Worm (Caenorhabditis elegans): Measurements from ENCODE around the gene ZK105.14.

Gene ZK105.14

ce11 chrV:7739949-7740348 lies 18.1 kb upstream of the ZK105.14 start:
- TF ChIP-seq nhr-21 (tag; optimal IDR thresholded peaks at IDR 0.05), result no peak
- no peak for TF ChIP-seq nhr-23 (tag; optimal IDR thresholded peaks at IDR 0.05)
- no peak for TF ChIP-seq mbf-1 (tag; optimal IDR thresholded peaks at IDR 0.05)
- TF ChIP-seq sma-9 (GFP tag; optimal IDR thresholded peaks at IDR 0.05), result no peak
- no peak for TF ChIP-seq sma-9 (tag; optimal IDR thresholded peaks at IDR 0.05)

DNA sequence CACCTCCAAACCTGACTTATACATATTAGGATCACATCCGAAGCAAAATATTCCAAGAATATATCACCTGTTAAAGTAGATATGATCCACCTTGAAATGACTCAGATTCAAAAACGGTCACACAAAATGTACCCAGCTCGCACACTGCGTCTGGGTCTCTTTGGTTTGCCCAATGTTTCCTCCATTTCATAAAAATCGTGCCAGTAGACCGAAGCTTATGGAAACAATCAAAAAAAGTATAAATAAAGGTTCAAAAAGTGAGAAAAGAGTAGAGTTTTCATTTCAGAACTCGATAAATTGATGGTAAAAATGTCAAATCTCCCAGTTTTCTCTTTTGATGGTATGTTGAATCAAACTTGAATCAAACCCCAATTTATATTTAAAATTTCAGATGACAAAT lies 15.9 kb upstream of the ZK105.14 start, which contains the start of gene srr-9:
Gene srr-9 (plus strand): TSS at position 301 of the 400 bp plus-strand sequence.
- TF ChIP-seq ztf-4 (tag; optimal IDR thresholded peaks at IDR 0.05) (no peak), nhr-25 (tag; optimal IDR thresholded peaks at IDR 0.05) (no peak), ceh-82 (tag; optimal IDR thresholded peaks at IDR 0.05) (no peak), ztf-11 (tag; optimal IDR thresholded peaks at IDR 0.05) (no peak), zag-1 (tag; optimal IDR thresholded peaks at IDR 0.05) (no peak), ceh-16 (tag; optimal IDR thresholded peaks at IDR 0.05) (no peak), sem-4 (tag; optimal IDR thresholded peaks at IDR 0.05) (no peak), nhr-11 (tag; optimal IDR thresholded peaks at IDR 0.05) (no peak), peb-1 (tag; optimal IDR thresholded peaks at IDR 0.05) (no peak)

DNA sequence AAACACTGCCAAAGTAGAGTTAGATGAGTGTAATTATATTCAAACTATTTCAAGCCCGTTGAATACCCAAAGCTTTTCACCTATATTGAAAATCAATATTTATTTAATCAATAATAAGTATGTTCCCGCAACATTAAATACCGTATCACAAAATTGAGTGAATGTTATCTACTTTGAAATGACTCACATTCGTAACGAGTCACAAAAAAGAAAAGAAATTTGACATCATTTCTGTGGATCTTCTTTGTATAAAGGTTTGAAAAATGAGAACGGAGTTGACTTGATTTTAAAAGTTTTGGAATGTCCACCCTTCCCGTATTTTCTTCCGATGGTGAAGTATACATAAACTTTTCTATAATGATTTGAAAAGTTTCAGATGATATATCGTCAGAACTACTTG lies 13.5 kb upstream of the ZK105.14 start, which contains the start of gene srr-10:
Gene srr-10 (plus strand): TSS at position 301 of the 400 bp plus-strand sequence.
- no peak for TF ChIP-seq F13H6.1 (tag; optimal IDR thresholded peaks at IDR 0.05)
- no peak for TF ChIP-seq lin-11 (tag; optimal IDR thresholded peaks at IDR 0.05)
- TF ChIP-seq zag-1 (tag; optimal IDR thresholded peaks at IDR 0.05), result no peak
- TF ChIP-seq lsy-2 (tag; optimal IDR thresholded peaks at IDR 0.05), result no peak
- TF ChIP-seq sma-9 (GFP tag; optimal IDR thresholded peaks at IDR 0.05), result no peak
- no peak for TF ChIP-seq sma-9 (tag; optimal IDR thresholded peaks at IDR 0.05)
- TF ChIP-seq nhr-10 (tag; optimal IDR thresholded peaks at IDR 0.05), result no peak
- no peak for TF ChIP-seq nhr-11 (tag; optimal IDR thresholded peaks at IDR 0.05)
- TF ChIP-seq sem-4 (tag; optimal IDR thresholded peaks at IDR 0.05), result no peak
- TF ChIP-seq alr-1 (tag; optimal IDR thresholded peaks at IDR 0.05), result no peak
- TF ChIP-seq nhr-12 (tag; optimal IDR thresholded peaks at IDR 0.05), result no peak

- no peak for TF ChIP-seq lin-39 (tag; optimal IDR thresholded peaks at IDR 0.05)
- TF ChIP-seq R02D3.7 (tag; optimal IDR thresholded peaks at IDR 0.05), result no peak
- TF ChIP-seq unc-62 (GFP tag; optimal IDR thresholded peaks at IDR 0.05), result no peak
- no peak for TF ChIP-seq nhr-12 (tag; optimal IDR thresholded peaks at IDR 0.05)
- TF ChIP-seq ztf-11 (tag; optimal IDR thresholded peaks at IDR 0.05), result no peak
- TF ChIP-seq mab-5 (tag; optimal IDR thresholded peaks at IDR 0.05), result no peak
- TF ChIP-seq lsy-2 (tag; optimal IDR thresholded peaks at IDR 0.05), result peak; percentile 51 to 72
- TF ChIP-seq gmeb-1 (tag; optimal IDR thresholded peaks at IDR 0.05), result peak; percentile 92
- peak; percentile 53 for TF ChIP-seq snpc-4 (tag; optimal IDR thresholded peaks at IDR 0.05)
- no peak for TF ChIP-seq nhr-25 (tag; optimal IDR thresholded peaks at IDR 0.05)
- no peak for TF ChIP-seq ceh-16 (tag; optimal IDR thresholded peaks at IDR 0.05)
- TF ChIP-seq ZK546.5 (tag; optimal IDR thresholded peaks at IDR 0.05), result no peak
- peak; percentile 80 for TF ChIP-seq unc-55 (GFP tag; optimal IDR thresholded peaks at IDR 0.05)
- no peak for TF ChIP-seq alr-1 (tag; optimal IDR thresholded peaks at IDR 0.05)
- TF ChIP-seq skn-1 (tag; optimal IDR thresholded peaks at IDR 0.05), result no peak
- peak; percentile 58 for TF ChIP-seq lin-13 (GFP tag; optimal IDR thresholded peaks at IDR 0.05)
- TF ChIP-seq nhr-77 (tag; optimal IDR thresholded peaks at IDR 0.05), result no peak
- peak; percentile 21 for TF ChIP-seq sma-3 (GFP tag; optimal IDR thresholded peaks at IDR 0.05)
- no peak for TF ChIP-seq nhr-10 (tag; optimal IDR thresholded peaks at IDR 0.05)
- TF ChIP-seq ztf-4 (tag; optimal IDR thresholded peaks at IDR 0.05), result no peak
- no peak for TF ChIP-seq peb-1 (tag; optimal IDR thresholded peaks at IDR 0.05)
- peak; percentile 4 for TF ChIP-seq zag-1 (tag; optimal IDR thresholded peaks at IDR 0.05)
- TF ChIP-seq nhr-237 (tag; optimal IDR thresholded peaks at IDR 0.05), result no peak
- TF ChIP-seq nhr-11 (tag; optimal IDR thresholded peaks at IDR 0.05), result no peak
- peak; percentile 40 for TF ChIP-seq nhr-129 (tag; optimal IDR thresholded peaks at IDR 0.05)
- TF ChIP-seq sma-9 (GFP tag; optimal IDR thresholded peaks at IDR 0.05), result peak; percentile 41
- no peak for TF ChIP-seq sma-9 (tag; optimal IDR thresholded peaks at IDR 0.05)
- TF ChIP-seq blmp-1 (tag; optimal IDR thresholded peaks at IDR 0.05; ENCODE audit: insufficient read depth), result no peak
- peak in 1 of 2 experiments; percentile 51 for TF ChIP-seq mdl-1 (tag; optimal IDR thresholded peaks at IDR 0.05)
- TF ChIP-seq Y55F3AM.14 (GFP tag; optimal IDR thresholded peaks at IDR 0.05), result no peak
- TF ChIP-seq ztf-1 (GFP tag; conservative IDR thresholded peaks at IDR 0.05), result no peak
- TF ChIP-seq sem-4 (tag; optimal IDR thresholded peaks at IDR 0.05), result no peak
- TF ChIP-seq nhr-21 (tag; optimal IDR thresholded peaks at IDR 0.05), result peak; percentile 46
- no peak for TF ChIP-seq nhr-23 (tag; optimal IDR thresholded peaks at IDR 0.05)
- TF ChIP-seq ama-1 (optimal IDR thresholded peaks at IDR 0.05), result peak; percentile 42
- TF ChIP-seq aly-2 (tag; optimal IDR thresholded peaks at IDR 0.05), result no peak
- no peak for TF ChIP-seq dmd-4 (tag; optimal IDR thresholded peaks at IDR 0.05)
- no peak for TF ChIP-seq mbf-1 (tag; optimal IDR thresholded peaks at IDR 0.05)
- peak; percentile 48 for TF ChIP-seq lin-11 (tag; optimal IDR thresholded peaks at IDR 0.05)
- TF ChIP-seq fos-1 (tag; optimal IDR thresholded peaks at IDR 0.05), result peak; percentile 42
- TF ChIP-seq unc-39 (tag; optimal IDR thresholded peaks at IDR 0.05), result no peak
- peak; percentile 53 for TF ChIP-seq F13H6.1 (tag; optimal IDR thresholded peaks at IDR 0.05)
- no peak for TF ChIP-seq nhr-6 (tag; optimal IDR thresholded peaks at IDR 0.05)
- no peak for TF ChIP-seq elt-1 (tag; optimal IDR thresholded peaks at IDR 0.05)
- peak; percentile 39 for TF ChIP-seq crh-2 (tag; optimal IDR thresholded peaks at IDR 0.05)
Measured at ce11 chrV:7734909-7735308, 13.1 kb upstream of the ZK105.14 start, which contains the start of gene clic-1. TSS of gene clic-1 (minus strand) at chrV:7734911.

Measured in whole organism, L2 larva.